Worm (Caenorhabditis elegans) whole organism, L1 larva: ENCODE data around the gene F38B7.17.

Experiments
- C04F5.9 ChIP-seq: sonication (generic microtip); optimal IDR thresholded peaks from 2 replicates; lab custom pipeline; 2016; ENCODE audit warnings: missing genetic modification characterization, missing compliant biosample characterization
- C16A3.4 ChIP-seq: fragments of 150-350 bp; optimal IDR thresholded peaks from 2 replicates; lab custom pipeline; 2014; ENCODE audit warnings: missing biosample characterization, missing genetic modification characterization
- C34B4.2 ChIP-seq: sonication (generic microtip); optimal IDR thresholded peaks from 2 replicates; lab custom pipeline; 2017; ENCODE audit warnings: mild to moderate bottlenecking, missing genetic modification characterization, missing compliant biosample characterization
- aha-1 ChIP-seq: fragments of 150-350 bp; optimal IDR thresholded peaks from 2 replicates; lab custom pipeline; 2014; ENCODE audit warnings: missing biosample characterization, missing genetic modification characterization
- ama-1 ChIP-seq: fragments of 150-350 bp; optimal IDR thresholded peaks from 2 replicates; lab custom pipeline; 2014
- blmp-1 ChIP-seq: fragments of 150-350 bp; optimal IDR thresholded peaks from 2 replicates; lab custom pipeline; 2014; ENCODE audit warnings: missing biosample characterization, missing genetic modification characterization
- ceh-63 ChIP-seq: fragments of 200-800 bp; sonication (Bioruptor generic); optimal IDR thresholded peaks from 2 replicates; lab custom pipeline; 2018; ENCODE audit warnings: mild to moderate bottlenecking, missing genetic modification characterization, missing compliant biosample characterization
- ceh-8 ChIP-seq: fragments of 200-800 bp; sonication (Bioruptor generic); optimal IDR thresholded peaks from 2 replicates; lab custom pipeline; 2018; ENCODE audit warnings: mild to moderate bottlenecking, missing genetic modification characterization, moderate library complexity, missing compliant biosample characterization
- ceh-82 ChIP-seq, 3 experiments: fragments of 150-350 bp in 1 of 3; sonication (generic microtip) in 2 of 3; optimal IDR thresholded peaks; 2 replicates each; lab custom pipeline; 2014 to 2017; ENCODE audit warnings: missing biosample characterization in 3 of 3, missing genetic modification characterization in 3 of 3
- dpl-1 ChIP-seq, 3 experiments: fragments of 150-350 bp in 2 of 3; sonication (generic microtip) in 1 of 3; optimal IDR thresholded peaks; 2 replicates each; lab custom pipeline; 2014 to 2017; ENCODE audit warnings: missing biosample characterization in 3 of 3, missing genetic modification characterization in 3 of 3, missing genetic modification reagents in 3 of 3
- dsc-1 ChIP-seq: sonication (generic microtip); optimal IDR thresholded peaks from 2 replicates; lab custom pipeline; 2016; ENCODE audit warnings: mild to moderate bottlenecking, missing genetic modification characterization, missing compliant biosample characterization
- efl-1 ChIP-seq, 4 experiments: fragments of 150-350 bp; optimal IDR thresholded peaks in 3 of 4; peaks in 1 of 4; 1 replicate in 1 of 4; 2 replicates in 3 of 4; lab custom pipeline; 2014; ENCODE audit warnings: missing biosample characterization in 2 of 4, missing genetic modification characterization in 2 of 4, missing genetic modification reagents in 2 of 4
- egl-13 ChIP-seq: sonication (generic microtip); optimal IDR thresholded peaks from 2 replicates; lab custom pipeline; 2016; ENCODE audit warnings: missing genotype, missing genetic modification reagents, missing genetic modification characterization, missing compliant biosample characterization
- egl-27 ChIP-seq, 2 experiments: fragments of 150-350 bp in 1 of 2; sonication (generic microtip); optimal IDR thresholded peaks; 3 replicates each; lab custom pipeline; 2017 to 2018; ENCODE audit warnings: missing biosample characterization in 2 of 2, missing genetic modification characterization in 2 of 2, missing genetic modification reagents in 2 of 2
- elt-3 ChIP-seq, 6 experiments: fragments of 150-350 bp in 1 of 6; sonication (generic microtip); optimal IDR thresholded peaks; 2 replicates each; lab custom pipeline; 2017 to 2018; ENCODE audit warnings: missing biosample characterization in 6 of 6, missing genetic modification characterization in 6 of 6, inconsistent platforms in 1 of 6
- ets-5 ChIP-seq: fragments of 200-800 bp; sonication (Bioruptor generic); IDR thresholded peaks from 2 replicates; pipeline ENCODE4 v1.3.6; 2022; ENCODE audit warnings: missing genetic modification characterization, missing compliant biosample characterization
- fos-1 ChIP-seq: fragments of 150-350 bp; optimal IDR thresholded peaks from 2 replicates; lab custom pipeline; 2014; ENCODE audit warnings: missing biosample characterization, missing genetic modification characterization
- grh-1 ChIP-seq: fragments of 200-800 bp; sonication (Bioruptor generic); IDR thresholded peaks from 2 replicates; pipeline ENCODE4 v1.3.6; 2022; ENCODE audit warnings: missing genetic modification reagents, missing genetic modification characterization, missing compliant biosample characterization
- hlh-17 ChIP-seq: fragments of 200-800 bp; sonication (Bioruptor generic); optimal IDR thresholded peaks from 2 replicates; lab custom pipeline; 2018; ENCODE audit warnings: missing genetic modification characterization, mild to moderate bottlenecking, missing compliant biosample characterization, moderate library complexity, borderline replicate concordance
- irx-1 ChIP-seq: sonication (generic microtip); optimal IDR thresholded peaks from 2 replicates; lab custom pipeline; 2016; ENCODE audit warnings: missing genetic modification characterization, missing compliant biosample characterization
- isw-1 ChIP-seq: fragments of 200-800 bp; sonication (Bioruptor generic); IDR thresholded peaks from 2 replicates; pipeline ENCODE4 v1.3.6; 2022; ENCODE audit warnings: missing genetic modification characterization, missing compliant biosample characterization
- jun-1 ChIP-seq: fragments of 150-350 bp; optimal IDR thresholded peaks from 2 replicates; lab custom pipeline; 2014; ENCODE audit warnings: missing biosample characterization, missing genetic modification reagents, missing genetic modification characterization
- lin-14 ChIP-seq: fragments of 200-800 bp; sonication (Bioruptor generic); optimal IDR thresholded peaks from 2 replicates; lab custom pipeline; 2018; ENCODE audit warnings: mild to moderate bottlenecking, missing genetic modification characterization, moderate library complexity, missing compliant biosample characterization
- lin-15B ChIP-seq: fragments of 150-350 bp; sonication (generic microtip); optimal IDR thresholded peaks from 3 replicates; lab custom pipeline; 2014; ENCODE audit warnings: missing biosample characterization, missing genetic modification characterization
- mef-2 ChIP-seq: fragments of 150-350 bp; optimal IDR thresholded peaks from 2 replicates; lab custom pipeline; 2014; ENCODE audit warnings: missing biosample characterization, missing genetic modification characterization
- nhr-11 ChIP-seq: fragments of 150-350 bp; optimal IDR thresholded peaks from 2 replicates; lab custom pipeline; 2014; ENCODE audit warnings: missing biosample characterization, missing genetic modification characterization
- nhr-12 ChIP-seq: sonication (generic microtip); optimal IDR thresholded peaks from 2 replicates; lab custom pipeline; 2017; ENCODE audit warnings: missing biosample characterization, missing genetic modification characterization
- nhr-20 ChIP-seq: sonication (generic microtip); optimal IDR thresholded peaks from 2 replicates; lab custom pipeline; 2016; ENCODE audit warnings: mild to moderate bottlenecking, missing genetic modification characterization, missing compliant biosample characterization
- nhr-28 ChIP-seq: fragments of 150-350 bp; optimal IDR thresholded peaks from 2 replicates; lab custom pipeline; 2014; ENCODE audit warnings: missing biosample characterization, missing genetic modification characterization
- nhr-85 ChIP-seq: sonication (generic microtip); peaks from one replicate; lab custom pipeline; 2016; ENCODE audit warnings: missing genetic modification characterization, inconsistent platforms, missing compliant biosample characterization
- pag-3 ChIP-seq: sonication (generic microtip); optimal IDR thresholded peaks from 2 replicates; lab custom pipeline; 2017; ENCODE audit warnings: missing genetic modification characterization, mild to moderate bottlenecking, missing compliant biosample characterization, antibody characterized with exemption, borderline replicate concordance; ENCODE audit not compliant: insufficient read depth
- pax-3 ChIP-seq: fragments of 200-800 bp; sonication (Bioruptor generic); optimal IDR thresholded peaks from 2 replicates; lab custom pipeline; 2018; ENCODE audit warnings: mild to moderate bottlenecking, missing genetic modification characterization, moderate library complexity, missing compliant biosample characterization
- pqm-1 ChIP-seq: sonication (generic microtip); optimal IDR thresholded peaks from 3 replicates; lab custom pipeline; 2017; ENCODE audit warnings: missing biosample characterization, missing genetic modification characterization
- skn-1 ChIP-seq: fragments of 150-350 bp; optimal IDR thresholded peaks from 2 replicates; lab custom pipeline; 2014; ENCODE audit warnings: missing biosample characterization, missing genetic modification characterization
- snpc-4 ChIP-seq: fragments of 150-350 bp; optimal IDR thresholded peaks from 2 replicates; lab custom pipeline; 2014; ENCODE audit warnings: missing biosample characterization, missing genetic modification characterization
- sox-4 ChIP-seq: sonication (generic microtip); optimal IDR thresholded peaks from 2 replicates; lab custom pipeline; 2016; ENCODE audit warnings: missing genetic modification characterization, missing compliant biosample characterization
- sptf-1 ChIP-seq: fragments of 150-350 bp; optimal IDR thresholded peaks from 2 replicates; lab custom pipeline; 2014; ENCODE audit warnings: missing biosample characterization, missing genetic modification characterization
- swsn-7 ChIP-seq: sonication (generic microtip); optimal IDR thresholded peaks from 2 replicates; lab custom pipeline; 2016; ENCODE audit warnings: missing genetic modification characterization, missing compliant biosample characterization
- tbx-2 ChIP-seq: sonication (generic microtip); optimal IDR thresholded peaks from 2 replicates; lab custom pipeline; 2016; ENCODE audit warnings: missing genetic modification characterization, missing compliant biosample characterization
- unc-62 ChIP-seq: fragments of 150-350 bp; optimal IDR thresholded peaks from 2 replicates; lab custom pipeline; 2014; ENCODE audit warnings: missing biosample characterization, missing genetic modification reagents, missing genetic modification characterization
- xbp-1 ChIP-seq: sonication (generic microtip); optimal IDR thresholded peaks from 2 replicates; lab custom pipeline; 2016; ENCODE audit warnings: missing genetic modification characterization, missing compliant biosample characterization
- zip-4 ChIP-seq: fragments of 200-800 bp; sonication (Bioruptor generic); optimal IDR thresholded peaks from 2 replicates; lab custom pipeline; 2018; ENCODE audit warnings: mild to moderate bottlenecking, missing genetic modification characterization, moderate library complexity, missing compliant biosample characterization

Gene F38B7.17

ce11 chrV:11517789-11518188 lies 31.0 kb downstream of the F38B7.17 start, which contains the start of gene C55A6.4:
Gene C55A6.4 (minus strand): TSS chrV:11517889.
- TF ChIP-seq egl-27 (tag; optimal IDR thresholded peaks at IDR 0.05; lab: Kevin White, UChicago) (no peak), nhr-11 (tag; lab: Kevin White, UChicago) (no peak), blmp-1 (tag; lab: Kevin White, UChicago) (no peak), sptf-1 (no peak)

- TF ChIP-seq lin-14 (GFP tag; lab: Kevin White, UChicago) (peak; percentile 26), ceh-82 (tag; optimal IDR thresholded peaks at IDR 0.05; lab: Kevin White, UChicago) (no peak), efl-1 (optimal IDR thresholded peaks at IDR 0.05; lab: Kevin White, UChicago) (no peak), efl-1 (GFP tag; optimal IDR thresholded peaks at IDR 0.05 in 1 of 2; lab: Kevin White, UChicago) (peak in 1 of 2 experiments; percentile 58), zip-4 (GFP tag; lab: Kevin White, UChicago) (no peak), skn-1 (tag; lab: Kevin White, UChicago) (peak; percentile 93)
Observed at ce11 chrV:11516141-11516591, 32.6 kb downstream of the F38B7.17 start, which contains the start of gene sdz-8. Gene sdz-8 (minus strand): TSS chrV:11516191.

DNA sequence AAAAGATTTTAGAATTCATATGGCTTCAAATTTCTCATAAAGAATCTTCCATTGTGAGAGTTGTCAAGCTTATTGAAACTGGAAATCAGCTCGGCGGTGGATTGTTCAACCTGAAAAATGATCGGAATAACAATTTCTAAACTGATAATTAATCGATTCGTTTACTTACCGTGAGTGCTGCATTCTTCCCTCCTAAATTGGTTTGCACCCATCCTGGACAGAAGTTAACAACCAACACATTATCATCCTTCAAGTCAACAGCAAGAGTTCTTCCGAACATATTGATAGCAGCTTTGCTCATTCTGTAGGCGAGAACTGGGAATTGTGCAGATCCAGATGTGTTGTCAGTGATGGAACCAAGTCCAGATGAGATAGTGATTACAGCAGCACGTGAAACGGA lies 33.6 kb downstream of the F38B7.17 start:
- TF ChIP-seq tbx-2, result no peak
- peak; percentile 21 for TF ChIP-seq dsc-1
- no peak for TF ChIP-seq skn-1 (tag; lab: Kevin White, UChicago)
- TF ChIP-seq irx-1 (tag; lab: Kevin White, UChicago), result no peak
- TF ChIP-seq swsn-7 (tag; lab: Kevin White, UChicago), result no peak
- no peak for TF ChIP-seq ceh-8 (GFP tag; lab: Kevin White, UChicago)
- TF ChIP-seq C34B4.2 (tag; lab: Kevin White, UChicago), result no peak
- no peak for TF ChIP-seq efl-1 (optimal IDR thresholded peaks at IDR 0.05; lab: Kevin White, UChicago)
- peak in 1 of 2 experiments; percentile 31 for TF ChIP-seq efl-1 (GFP tag; optimal IDR thresholded peaks at IDR 0.05 in 1 of 2; lab: Kevin White, UChicago)
- TF ChIP-seq hlh-17 (GFP tag; lab: Kevin White, UChicago), result no peak
- no peak for TF ChIP-seq egl-27 (tag; optimal IDR thresholded peaks at IDR 0.05; lab: Kevin White, UChicago)
- no peak for TF ChIP-seq dpl-1 (GFP tag; optimal IDR thresholded peaks at IDR 0.05; lab: Kevin White, UChicago)

ce11 chrV:11514677-11515076 lies 34.1 kb downstream of the F38B7.17 start, which contains the start of gene C55A6.6:
Gene C55A6.6 (minus strand): TSS chrV:11514737.
- TF ChIP-seq jun-1 (tag; lab: Kevin White, UChicago) (no peak), sox-4 (tag; lab: Kevin White, UChicago) (no peak), nhr-12 (tag; lab: Kevin White, UChicago) (no peak), tbx-2 (no peak), C04F5.9 (tag; lab: Kevin White, UChicago) (no peak), pax-3 (tag; lab: Kevin White, UChicago) (no peak), unc-62 (GFP tag; lab: Kevin White, UChicago) (no peak)

DNA sequence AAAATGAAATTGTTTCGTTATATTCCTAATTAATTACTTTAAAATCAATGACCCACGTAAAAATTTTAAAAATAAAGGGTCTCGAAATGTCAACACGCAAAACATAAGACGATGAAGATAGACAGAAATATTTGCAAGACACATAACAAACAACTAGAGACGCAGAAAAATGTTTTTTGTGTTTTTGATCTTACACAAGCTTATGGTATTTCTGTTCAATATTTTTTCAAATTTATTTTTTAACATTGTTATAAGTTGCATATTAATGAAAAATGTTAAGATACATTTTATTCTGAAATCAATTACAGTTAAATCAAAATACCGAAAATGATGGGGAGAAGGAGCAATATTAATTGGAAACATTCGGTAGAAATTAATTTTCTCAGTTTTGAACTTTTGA lies 35.3 kb downstream of the F38B7.17 start, which contains the start of gene C55A6.3:
TSS of gene C55A6.3 (minus strand) at position 101 of the 400 bp plus-strand sequence.
- TF ChIP-seq pqm-1 (tag; lab: Kevin White, UChicago) (no peak), mef-2 (no peak), nhr-85 (no peak), fos-1 (tag; lab: Kevin White, UChicago) (no peak)

- TF ChIP-seq ceh-63 (GFP tag; lab: Kevin White, UChicago), result no peak
- TF ChIP-seq egl-13 (tag; lab: Kevin White, UChicago), result no peak
- TF ChIP-seq xbp-1, result no peak
- no peak for TF ChIP-seq lin-15B
- no peak for TF ChIP-seq grh-1
- TF ChIP-seq ama-1, result no peak
- TF ChIP-seq nhr-28, result no peak
- peak in 3 of 6 experiments; percentile 6 to 62 (median 62) for TF ChIP-seq elt-3 (tag; optimal IDR thresholded peaks at IDR 0.05; lab: Kevin White, UChicago)
- no peak for TF ChIP-seq jun-1 (tag; lab: Kevin White, UChicago)
- no peak for TF ChIP-seq ets-5 (GFP tag; lab: Robert Waterston, UW)
- no peak for TF ChIP-seq C16A3.4 (tag; lab: Kevin White, UChicago)
- TF ChIP-seq fos-1 (tag; lab: Kevin White, UChicago), result no peak
- peak; percentile 55 for TF ChIP-seq lin-14 (GFP tag; lab: Kevin White, UChicago)
- peak; percentile 7 for TF ChIP-seq nhr-20
- peak; percentile 21 for TF ChIP-seq skn-1 (tag; lab: Kevin White, UChicago)
- TF ChIP-seq nhr-85, result peak; percentile 77
- TF ChIP-seq aha-1 (tag; lab: Kevin White, UChicago), result no peak
- TF ChIP-seq pag-3 (tag; lab: Kevin White, UChicago), result peak; percentile 57
- no peak for TF ChIP-seq isw-1
- TF ChIP-seq snpc-4 (tag; lab: Kevin White, UChicago), result no peak
Observed at ce11 chrV:11508773-11509172, 40.0 kb downstream of the F38B7.17 start, which contains the start of gene ttll-5. Gene ttll-5 (plus strand): TSS chrV:11509060.
